Fruit fly (Drosophila melanogaster) S2 (cell line): Measurements from ENCODE around the gene CG11122.
"Not testable (repeated sequence)": the region's sequence is repeated elsewhere in the genome, so short reads cannot be mapped to it uniquely, and the experiment has no call there.

Experiments
- CG8478 ChIP-seq: fragments of >200 bp; optimal IDR thresholded peaks from 2 replicates; lab custom pipeline; 2018
- CTCF ChIP-seq, 2 experiments: fragments of >200 bp; optimal IDR thresholded peaks; 2 replicates each; lab custom pipeline; 2018

The CG11122 gene

dm6 chrX:11108148-11108844 lies 16.2 kb downstream of the CG11122 start, which contains the start of gene Hsp60A:
Gene Hsp60A, plus strand, starts transcription at chrX:11108482.
- TF ChIP-seq CG8478 (lab: Kevin White, UChicago) (no peak), CTCF (optimal IDR thresholded peaks at IDR 0.05; lab: Kevin White, UChicago) (no peak)

- TF ChIP-seq CTCF (optimal IDR thresholded peaks at IDR 0.05; lab: Kevin White, UChicago); CG8478 (lab: Kevin White, UChicago): not testable (repeated sequence)
Observed at dm6 chrX:11095973-11096372, 28.6 kb downstream of the CG11122 start, which contains the start of gene CG42249. Gene CG42249, plus strand, starts transcription at chrX:11096273.

dm6 chrX:11095276-11095675 lies 29.2 kb downstream of the CG11122 start:
- TF ChIP-seq CTCF (optimal IDR thresholded peaks at IDR 0.05; lab: Kevin White, UChicago), result no peak
- TF ChIP-seq CG8478 (lab: Kevin White, UChicago), result no peak

dm6 chrX:11092201-11092600 lies 32.3 kb downstream of the CG11122 start, which contains the start of gene CG2061:
Gene CG2061, plus strand, starts transcription at chrX:11092492.
- TF ChIP-seq CG8478 (lab: Kevin White, UChicago), result no peak
- no peak for TF ChIP-seq CTCF (optimal IDR thresholded peaks at IDR 0.05; lab: Kevin White, UChicago)

dm6 chrX:11090161-11090560 lies 34.4 kb downstream of the CG11122 start, which contains the start of gene CG2076:
Gene CG2076, plus strand, starts transcription at chrX:11090210.
- no peak for TF ChIP-seq CG8478 (lab: Kevin White, UChicago)
- TF ChIP-seq CTCF (optimal IDR thresholded peaks at IDR 0.05; lab: Kevin White, UChicago), result no peak

dm6 chrX:11088778-11089340 lies 35.7 kb downstream of the CG11122 start, which contains the start of gene Vago:
Gene Vago, plus strand, starts transcription at chrX:11089290.
- no peak for TF ChIP-seq CG8478 (lab: Kevin White, UChicago)
- no peak for TF ChIP-seq CTCF (optimal IDR thresholded peaks at IDR 0.05; lab: Kevin White, UChicago)

dm6 chrX:11087384-11087783 lies 37.1 kb downstream of the CG11122 start:
- TF ChIP-seq CG8478 (lab: Kevin White, UChicago), result no peak
- no peak for TF ChIP-seq CTCF (optimal IDR thresholded peaks at IDR 0.05; lab: Kevin White, UChicago)

- no peak for TF ChIP-seq CTCF (optimal IDR thresholded peaks at IDR 0.05; lab: Kevin White, UChicago)
- TF ChIP-seq CG8478 (lab: Kevin White, UChicago), result no peak
Observed at dm6 chrX:11086250-11086649, 38.3 kb downstream of the CG11122 start, which contains the start of gene sev. Gene sev, minus strand, starts transcription at chrX:11086299.

dm6 chrX:11083007-11083406 lies 41.5 kb downstream of the CG11122 start:
- no peak for TF ChIP-seq CTCF (optimal IDR thresholded peaks at IDR 0.05; lab: Kevin White, UChicago)
- no peak for TF ChIP-seq CG8478 (lab: Kevin White, UChicago)

- no peak for TF ChIP-seq CG8478 (lab: Kevin White, UChicago)
- peak; percentile 75 to 77 for TF ChIP-seq CTCF (optimal IDR thresholded peaks at IDR 0.05; lab: Kevin White, UChicago)
Observed at dm6 chrX:11081834-11082233, 42.7 kb downstream of the CG11122 start.

dm6 chrX:11081242-11081641 lies 43.3 kb downstream of the CG11122 start:
- no peak for TF ChIP-seq CG8478 (lab: Kevin White, UChicago)
- no peak for TF ChIP-seq CTCF (optimal IDR thresholded peaks at IDR 0.05; lab: Kevin White, UChicago)

dm6 chrX:11066252-11066651 lies 58.3 kb downstream of the CG11122 start, which contains the start of gene CG15203:
Gene CG15203, plus strand, starts transcription at chrX:11066552.
- TF ChIP-seq CG8478 (lab: Kevin White, UChicago) (no peak), CTCF (optimal IDR thresholded peaks at IDR 0.05; lab: Kevin White, UChicago) (no peak)

- no peak for TF ChIP-seq CTCF (optimal IDR thresholded peaks at IDR 0.05; lab: Kevin White, UChicago)
- no peak for TF ChIP-seq CG8478 (lab: Kevin White, UChicago)
Observed at dm6 chrX:11063070-11063469, 61.5 kb downstream of the CG11122 start, which contains the start of gene CG1537. Gene CG1537, minus strand, starts transcription at chrX:11063170.
